Comparison of ENCODE assay signal across 2 worm cellular contexts in genomic region chrV:10146787-10147186, ce11.
TF ChIP-seq lines count a peak whose summit lies in the region.

No protein-coding gene starts in this region.

TF ChIP-seq in whole organism, L1 larva, 84 proteins besides CTCF, POLR2A, EP300 and RAD21 (continued from another document):
- TF ChIP-seq nhr-11 (tag; optimal IDR thresholded peaks at IDR 0.05; lab: Kevin White, UChicago) = no peak
- TF ChIP-seq zip-4 (GFP tag; optimal IDR thresholded peaks at IDR 0.05; lab: Kevin White, UChicago) = no peak
- TF ChIP-seq xbp-1 (tag; optimal IDR thresholded peaks at IDR 0.05; lab: Kevin White, UChicago) = no peak
- peak; percentile 49 for TF ChIP-seq rnt-1 (tag; optimal IDR thresholded peaks at IDR 0.05; lab: Kevin White, UChicago)
- no peak for TF ChIP-seq mdl-1 (tag; optimal IDR thresholded peaks at IDR 0.05; lab: Kevin White, UChicago)
- TF ChIP-seq hpl-2 (GFP tag; optimal IDR thresholded peaks at IDR 0.05; lab: Kevin White, UChicago) = no peak
- TF ChIP-seq lin-14 (GFP tag; optimal IDR thresholded peaks at IDR 0.05; lab: Kevin White, UChicago) = peak; percentile 64
- no peak for TF ChIP-seq nhr-76 (tag; optimal IDR thresholded peaks at IDR 0.05; lab: Kevin White, UChicago)
- no peak for TF ChIP-seq ces-1 (GFP tag; optimal IDR thresholded peaks at IDR 0.05; lab: Kevin White, UChicago)
- no peak for TF ChIP-seq pax-3 (tag; optimal IDR thresholded peaks at IDR 0.05; lab: Kevin White, UChicago)
- peak in 1 of 2 experiments; percentile 42 for TF ChIP-seq lsy-2 (tag; optimal IDR thresholded peaks at IDR 0.05; lab: Kevin White, UChicago)
- peak; percentile 15 for TF ChIP-seq ztf-4 (tag; optimal IDR thresholded peaks at IDR 0.05; lab: Kevin White, UChicago)
- no peak for TF ChIP-seq lir-3 (tag; optimal IDR thresholded peaks at IDR 0.05; lab: Kevin White, UChicago; ENCODE audit: poor library complexity)

TF ChIP-seq in whole organism, L2 larva, 48 proteins besides CTCF, POLR2A, EP300 and RAD21 (continued from another document):
- no peak for TF ChIP-seq nhr-25 (tag; optimal IDR thresholded peaks at IDR 0.05; lab: Kevin White, UChicago)
- TF ChIP-seq crh-2 (tag; optimal IDR thresholded peaks at IDR 0.05; lab: Kevin White, UChicago) = no peak
- no peak for TF ChIP-seq sma-3 (GFP tag; optimal IDR thresholded peaks at IDR 0.05; lab: Kevin White, UChicago)
- TF ChIP-seq ztf-1 (GFP tag; conservative IDR thresholded peaks at IDR 0.05; lab: Robert Waterston, UW) = no peak
- TF ChIP-seq alr-1 (tag; optimal IDR thresholded peaks at IDR 0.05; lab: Kevin White, UChicago) = no peak
- TF ChIP-seq nhr-129 (tag; optimal IDR thresholded peaks at IDR 0.05; lab: Kevin White, UChicago) = peak; percentile 71
- no peak for TF ChIP-seq skn-1 (tag; optimal IDR thresholded peaks at IDR 0.05; lab: Kevin White, UChicago)
- peak; percentile 37 for TF ChIP-seq C34F6.9 (tag; optimal IDR thresholded peaks at IDR 0.05; lab: Kevin White, UChicago)
- peak; percentile 35 for TF ChIP-seq sem-4 (tag; optimal IDR thresholded peaks at IDR 0.05; lab: Kevin White, UChicago)
- peak; percentile 40 for TF ChIP-seq sma-9 (GFP tag; optimal IDR thresholded peaks at IDR 0.05; lab: Kevin White, UChicago)
- no peak for TF ChIP-seq sma-9 (tag; optimal IDR thresholded peaks at IDR 0.05; lab: Kevin White, UChicago)
- TF ChIP-seq mdl-1 (tag; optimal IDR thresholded peaks at IDR 0.05; lab: Kevin White, UChicago) = no peak
- no peak for TF ChIP-seq ceh-16 (tag; optimal IDR thresholded peaks at IDR 0.05; lab: Kevin White, UChicago)
- no peak for TF ChIP-seq unc-39 (tag; optimal IDR thresholded peaks at IDR 0.05; lab: Kevin White, UChicago)
- no peak for TF ChIP-seq mab-5 (tag; optimal IDR thresholded peaks at IDR 0.05; lab: Kevin White, UChicago)
- TF ChIP-seq blmp-1 (tag; optimal IDR thresholded peaks at IDR 0.05; lab: Kevin White, UChicago; ENCODE audit: insufficient read depth) = no peak
- TF ChIP-seq R02D3.7 (tag; optimal IDR thresholded peaks at IDR 0.05; lab: Kevin White, UChicago) = no peak
- TF ChIP-seq mbf-1 (tag; optimal IDR thresholded peaks at IDR 0.05; lab: Kevin White, UChicago) = no peak
- peak; percentile 56 for TF ChIP-seq F13H6.1 (tag; optimal IDR thresholded peaks at IDR 0.05; lab: Kevin White, UChicago)
- no peak for TF ChIP-seq nhr-11 (tag; optimal IDR thresholded peaks at IDR 0.05; lab: Kevin White, UChicago)
- TF ChIP-seq ztf-11 (tag; optimal IDR thresholded peaks at IDR 0.05; lab: Kevin White, UChicago) = no peak
- TF ChIP-seq ztf-4 (tag; optimal IDR thresholded peaks at IDR 0.05; lab: Kevin White, UChicago) = no peak
- no peak for TF ChIP-seq elt-3 (tag; optimal IDR thresholded peaks at IDR 0.05; lab: Kevin White, UChicago)
- TF ChIP-seq nhr-77 (tag; optimal IDR thresholded peaks at IDR 0.05; lab: Kevin White, UChicago) = no peak
- TF ChIP-seq nhr-6 (tag; optimal IDR thresholded peaks at IDR 0.05; lab: Kevin White, UChicago) = no peak
- TF ChIP-seq egl-27 (tag; optimal IDR thresholded peaks at IDR 0.05; lab: Kevin White, UChicago) = no peak
- TF ChIP-seq lin-13 (GFP tag; optimal IDR thresholded peaks at IDR 0.05; lab: Kevin White, UChicago) = no peak
- no peak for TF ChIP-seq Y55F3AM.14 (GFP tag; optimal IDR thresholded peaks at IDR 0.05; lab: Kevin White, UChicago)
- TF ChIP-seq ceh-82 (tag; optimal IDR thresholded peaks at IDR 0.05; lab: Kevin White, UChicago) = no peak
